Fruit fly (Drosophila melanogaster) whole organism, embryonic: ENCODE data around the gene Cyp312a1.

Experiments used
- CG1024 ChIP-seq: fragments of 200-800 bp; sonication (Bioruptor generic); IDR thresholded peaks from 2 replicates; pipeline ENCODE4 v1.3.6; 2022; ENCODE audit warnings: missing biosample characterization, missing genetic modification characterization
- CG10321 ChIP-seq: fragments of 200-800 bp; sonication (Bioruptor generic); IDR thresholded peaks from 2 replicates; pipeline ENCODE4 v1.3.6; 2022; ENCODE audit warnings: missing biosample characterization, missing genetic modification characterization
- CG10366 ChIP-seq: fragments of 200-800 bp; sonication (Bioruptor generic); IDR thresholded peaks from 2 replicates; pipeline ENCODE4 v1.3.6; 2022; ENCODE audit warnings: missing biosample characterization, missing genetic modification characterization
- CG10654 ChIP-seq: fragments of 200-800 bp; sonication (Bioruptor generic); optimal IDR thresholded peaks from 2 replicates; lab custom pipeline; 2016; ENCODE audit warnings: missing biosample characterization, missing genetic modification characterization
- CG10979 ChIP-seq: fragments of 200-800 bp; sonication (Bioruptor generic); optimal IDR thresholded peaks from 2 replicates; lab custom pipeline; 2018; ENCODE audit warnings: missing biosample characterization, mild to moderate bottlenecking, missing genetic modification characterization, moderate library complexity
- CG12769 ChIP-seq: fragments of 200-800 bp; sonication (Bioruptor generic); optimal IDR thresholded peaks from 2 replicates; lab custom pipeline; 2019; ENCODE audit warnings: missing biosample characterization, mild to moderate bottlenecking, missing genetic modification characterization, moderate library complexity
- CG13775 ChIP-seq: fragments of 200-800 bp; sonication (Bioruptor generic); optimal IDR thresholded peaks from 3 replicates; lab custom pipeline; 2017; ENCODE audit warnings: missing biosample characterization, mild to moderate bottlenecking, missing genetic modification characterization
- CG15514 ChIP-seq: fragments of 200-800 bp; sonication (Bioruptor generic); optimal IDR thresholded peaks from 3 replicates; lab custom pipeline; 2017; ENCODE audit warnings: missing biosample characterization, missing genetic modification characterization, mild to moderate bottlenecking, moderate library complexity, missing genetic modification reagents
- CG16815 ChIP-seq: fragments of 200-800 bp; sonication (Bioruptor generic); optimal IDR thresholded peaks from 3 replicates; lab custom pipeline; 2017; ENCODE audit warnings: missing biosample characterization, mild to moderate bottlenecking, missing genetic modification characterization
- CG17912 ChIP-seq: fragments of 200-800 bp; sonication (Bioruptor generic); optimal IDR thresholded peaks from 2 replicates; lab custom pipeline; 2018; ENCODE audit warnings: missing biosample characterization, mild to moderate bottlenecking, missing genetic modification characterization
- CG34224 ChIP-seq: fragments of 200-800 bp; sonication (Bioruptor generic); IDR thresholded peaks from 3 replicates; pipeline ENCODE4 v1.3.6; 2022; ENCODE audit warnings: missing biosample characterization, missing genetic modification characterization; ENCODE audit not compliant: partially characterized antibody
- CG5953 ChIP-seq: fragments of 200-800 bp; sonication (Bioruptor generic); IDR thresholded peaks from 2 replicates; pipeline ENCODE4 v1.3.6; 2022; ENCODE audit warnings: missing biosample characterization, missing genetic modification characterization
- CG6683 ChIP-seq: fragments of 200-800 bp; sonication (Bioruptor generic); optimal IDR thresholded peaks from 2 replicates; lab custom pipeline; 2017; ENCODE audit warnings: missing biosample characterization, mild to moderate bottlenecking, missing genetic modification characterization, missing genetic modification reagents
- CG6765 ChIP-seq: fragments of 200-800 bp; sonication (Bioruptor generic); optimal IDR thresholded peaks from 3 replicates; lab custom pipeline; 2017; ENCODE audit warnings: missing biosample characterization, mild to moderate bottlenecking, missing genetic modification characterization
- Camta ChIP-seq: fragments of 200-800 bp; sonication (Bioruptor generic); optimal IDR thresholded peaks from 2 replicates; lab custom pipeline; 2016; ENCODE audit warnings: missing biosample characterization, missing genetic modification characterization
- D19B ChIP-seq: fragments of 200-800 bp; sonication (Bioruptor generic); optimal IDR thresholded peaks from 2 replicates; lab custom pipeline; 2017; ENCODE audit warnings: missing biosample characterization, mild to moderate bottlenecking, missing genetic modification characterization
- H2.0 ChIP-seq: fragments of 200-800 bp; sonication (Bioruptor generic); IDR thresholded peaks from 2 replicates; pipeline ENCODE4 v1.3.6; 2022; ENCODE audit warnings: missing biosample characterization, missing genetic modification characterization
- HLH54F ChIP-seq: fragments of 200-800 bp; sonication (Bioruptor generic); optimal IDR thresholded peaks from 3 replicates; lab custom pipeline; 2016; ENCODE audit warnings: missing biosample characterization, missing genetic modification characterization
- Hr51 ChIP-seq, 2 experiments: fragments of 200-800 bp; sonication (Bioruptor generic); optimal IDR thresholded peaks; 2 replicates in 1 of 2; 3 replicates in 1 of 2; lab custom pipeline; 2016 to 2018; ENCODE audit warnings: missing biosample characterization in 2 of 2, missing genetic modification characterization in 2 of 2, mild to moderate bottlenecking in 1 of 2, moderate library complexity in 1 of 2
- Hsf ChIP-seq: fragments of 200-800 bp; sonication (Bioruptor generic); optimal IDR thresholded peaks from 3 replicates; lab custom pipeline; 2016; ENCODE audit warnings: missing biosample characterization, missing genetic modification characterization
- Lim3 ChIP-seq: fragments of 200-800 bp; sonication (Bioruptor generic); IDR thresholded peaks from 2 replicates; pipeline ENCODE4 v1.3.6; 2022; ENCODE audit warnings: missing biosample characterization, missing genetic modification characterization
- Med ChIP-seq: fragments of 200-800 bp; sonication (Bioruptor generic); peaks from one replicate; lab custom pipeline; 2016; ENCODE audit warnings: missing biosample characterization, missing genetic modification characterization, mild to moderate bottlenecking, inconsistent platforms, moderate library complexity
- Oaz ChIP-seq: fragments of 200-800 bp; sonication (Bioruptor generic); IDR thresholded peaks from 2 replicates; pipeline ENCODE4 v1.3.6; 2022; ENCODE audit warnings: missing biosample characterization, missing genetic modification characterization
- Sry-δ ChIP-seq: fragments of 200-800 bp; sonication (Bioruptor generic); optimal IDR thresholded peaks from 2 replicates; lab custom pipeline; 2016; ENCODE audit warnings: missing biosample characterization, missing genetic modification characterization
- Xrp1 ChIP-seq: fragments of 200-800 bp; sonication (Bioruptor generic); IDR thresholded peaks from 2 replicates; pipeline ENCODE4 v1.3.6; 2022; ENCODE audit warnings: missing biosample characterization, missing genetic modification characterization
- ara ChIP-seq: fragments of 200-800 bp; sonication (Bioruptor generic); IDR thresholded peaks from 2 replicates; pipeline ENCODE4 v1.3.6; 2022; ENCODE audit warnings: missing biosample characterization, missing genetic modification characterization
- az2 ChIP-seq: fragments of 200-800 bp; sonication (Bioruptor generic); optimal IDR thresholded peaks from 3 replicates; lab custom pipeline; 2016; ENCODE audit warnings: missing biosample characterization, missing genetic modification characterization
- btn ChIP-seq: fragments of 200-800 bp; sonication (Bioruptor generic); optimal IDR thresholded peaks from 2 replicates; lab custom pipeline; 2016; ENCODE audit warnings: missing biosample characterization, missing genetic modification characterization
- cas ChIP-seq: fragments of 200-800 bp; sonication (Bioruptor generic); IDR thresholded peaks from 2 replicates; pipeline ENCODE4 v1.3.6; 2022; ENCODE audit warnings: missing biosample characterization, missing genetic modification characterization
- caup ChIP-seq: fragments of 200-800 bp; sonication (Bioruptor generic); optimal IDR thresholded peaks from 3 replicates; lab custom pipeline; 2017; ENCODE audit warnings: missing biosample characterization, mild to moderate bottlenecking, missing genetic modification characterization, moderate library complexity; ENCODE audit not compliant: severe bottlenecking
- dpn ChIP-seq, 2 experiments: fragments of 200-800 bp; sonication (Bioruptor generic); optimal IDR thresholded peaks; 3 replicates each; lab custom pipeline; 2016; ENCODE audit warnings: missing biosample characterization in 2 of 2, missing genetic modification characterization in 2 of 2
- ems ChIP-seq: fragments of 200-800 bp; sonication (Bioruptor generic); optimal IDR thresholded peaks from 3 replicates; lab custom pipeline; 2016; ENCODE audit warnings: missing biosample characterization, missing genetic modification characterization
- h ChIP-seq: fragments of >200 bp; optimal IDR thresholded peaks from 2 replicates; lab custom pipeline; 2017
- jigr1 ChIP-seq: fragments of 200-800 bp; sonication (Bioruptor generic); IDR thresholded peaks from 3 replicates; pipeline ENCODE4 v1.3.6; 2022; ENCODE audit warnings: missing biosample characterization, missing genetic modification characterization
- klu ChIP-seq: fragments of 200-800 bp; sonication (Bioruptor generic); IDR thresholded peaks from 2 replicates; pipeline ENCODE4 v1.3.6; 2022; ENCODE audit warnings: missing biosample characterization, missing genetic modification characterization
- oc ChIP-seq: fragments of 200-800 bp; sonication (Bioruptor generic); optimal IDR thresholded peaks from 2 replicates; lab custom pipeline; 2018; ENCODE audit warnings: missing biosample characterization, mild to moderate bottlenecking, missing genetic modification characterization, moderate library complexity
- odd ChIP-seq: fragments of 200-800 bp; sonication (Bioruptor generic); optimal IDR thresholded peaks from 2 replicates; lab custom pipeline; 2017; ENCODE audit warnings: missing biosample characterization, mild to moderate bottlenecking, missing genetic modification characterization
- onecut ChIP-seq: fragments of 200-800 bp; sonication (Bioruptor generic); IDR thresholded peaks from 2 replicates; pipeline ENCODE4 v1.3.6; 2022; ENCODE audit warnings: missing biosample characterization, missing genetic modification characterization
- pb ChIP-seq: fragments of 200-800 bp; sonication (Bioruptor generic); optimal IDR thresholded peaks from 3 replicates; lab custom pipeline; 2016; ENCODE audit warnings: missing biosample characterization, missing genetic modification characterization
- phol ChIP-seq: fragments of 200-800 bp; sonication (Bioruptor generic); optimal IDR thresholded peaks from 3 replicates; lab custom pipeline; 2018; ENCODE audit warnings: missing biosample characterization, mild to moderate bottlenecking, missing genetic modification characterization, moderate library complexity
- pros ChIP-seq: fragments of 200-800 bp; sonication (Bioruptor generic); optimal IDR thresholded peaks from 3 replicates; lab custom pipeline; 2019; ENCODE audit warnings: missing biosample characterization, mild to moderate bottlenecking, missing genetic modification characterization, moderate library complexity
- pzg ChIP-seq: fragments of 200-800 bp; sonication (Bioruptor generic); optimal IDR thresholded peaks from 3 replicates; lab custom pipeline; 2018; ENCODE audit warnings: missing biosample characterization, mild to moderate bottlenecking, missing genetic modification characterization, moderate library complexity
- scrt ChIP-seq: fragments of 200-800 bp; sonication (Bioruptor generic); optimal IDR thresholded peaks from 2 replicates; lab custom pipeline; 2018; ENCODE audit warnings: missing biosample characterization, mild to moderate bottlenecking, missing genetic modification characterization, moderate library complexity
- sd ChIP-seq: fragments of 200-800 bp; sonication (Bioruptor generic); optimal IDR thresholded peaks from 3 replicates; lab custom pipeline; 2018; ENCODE audit warnings: missing biosample characterization, mild to moderate bottlenecking, missing genetic modification characterization, moderate library complexity
- seq ChIP-seq: fragments of 200-800 bp; sonication (Bioruptor generic); IDR thresholded peaks from 2 replicates; pipeline ENCODE4 v1.3.6; 2022; ENCODE audit warnings: missing biosample characterization, missing genetic modification characterization
- slou ChIP-seq: fragments of 200-800 bp; sonication (Bioruptor generic); optimal IDR thresholded peaks from 3 replicates; lab custom pipeline; 2016; ENCODE audit warnings: missing biosample characterization, missing genetic modification characterization
- tin ChIP-seq: fragments of 200-800 bp; sonication (Bioruptor generic); optimal IDR thresholded peaks from 3 replicates; lab custom pipeline; 2016; ENCODE audit warnings: missing biosample characterization, missing genetic modification characterization
- tio ChIP-seq: fragments of 200-800 bp; sonication (Bioruptor generic); optimal IDR thresholded peaks from 2 replicates; lab custom pipeline; 2017; ENCODE audit warnings: missing biosample characterization, missing genetic modification characterization, inconsistent platforms
- zfh1 ChIP-seq: fragments of 200-800 bp; sonication (Bioruptor generic); IDR thresholded peaks from 3 replicates; pipeline ENCODE4 v1.3.6; 2022; ENCODE audit warnings: missing biosample characterization, missing genetic modification characterization

The Cyp312a1 gene

dm6 chr3L:18114038-18114926 is 18.2 kb downstream of the Cyp312a1 start (continued):
- TF ChIP-seq scrt (no peak), phol (tag; lab: Kevin White, UChicago) (peak; percentile 61), slou (no peak), Oaz (GFP tag; lab: Robert Waterston, UW) (0 out of 2 replicates have a peak, but pooled peaks have one; percentile 19), CG10979 (tag; lab: Kevin White, UChicago) (no peak), ems (GFP tag; lab: Kevin White, UChicago) (peak; percentile 3), seq (peak; percentile 75), CG12769 (tag; lab: Kevin White, UChicago) (peak; percentile 48), Hsf (GFP tag; lab: Kevin White, UChicago) (peak; percentile 28), pros (no peak), HLH54F (GFP tag; lab: Kevin White, UChicago) (no peak), cas (GFP tag; lab: Robert Waterston, UW) (no peak), pb (peak; percentile 59), jigr1 (GFP tag; lab: Robert Waterston, UW) (no peak), D19B (GFP tag; lab: Kevin White, UChicago) (no peak), CG10321 (GFP tag; lab: Robert Waterston, UW) (no peak), CG15514 (GFP tag; lab: Kevin White, UChicago) (peak; percentile 87), CG5953 (GFP tag; lab: Robert Waterston, UW) (peak; percentile 62; the same call in 1 of the 2 replicates), CG6765 (peak; percentile 61), ara (GFP tag; lab: Robert Waterston, UW) (no peak), zfh1 (peak; percentile 45; the same call in 1 of the 3 replicates), h (lab: Kevin White, UChicago) (no peak), sd (tag; lab: Kevin White, UChicago) (peak; percentile 52), klu (GFP tag; lab: Robert Waterston, UW) (no peak), odd (no peak), Med (GFP tag; lab: Kevin White, UChicago) (peak; percentile 92), CG10654 (peak; percentile 21), H2.0 (GFP tag; lab: Robert Waterston, UW) (peak; percentile 52), Sry-δ (GFP tag; lab: Kevin White, UChicago) (peak; percentile 24), tio (GFP tag; lab: Kevin White, UChicago) (no peak), CG13775 (GFP tag; lab: Kevin White, UChicago) (no peak), CG34224 (GFP tag; lab: Robert Waterston, UW) (no peak), CG10366 (no peak; the same call in 1 of the 2 replicates), CG6683 (GFP tag; lab: Kevin White, UChicago) (no peak), onecut (GFP tag; lab: Robert Waterston, UW) (peak; percentile 74), CG17912 (GFP tag; lab: Kevin White, UChicago) (peak; percentile 15), CG1024 (GFP tag; lab: Robert Waterston, UW) (no peak), Lim3 (GFP tag; lab: Robert Waterston, UW) (no peak), Camta (peak; percentile 22), pzg (GFP tag; lab: Kevin White, UChicago) (peak; percentile 5), Xrp1 (GFP tag; lab: Robert Waterston, UW) (peak; percentile 34; the same call in 1 of the 2 replicates), caup (GFP tag; lab: Kevin White, UChicago) (peak; percentile 75), Hr51 (GFP tag; optimal IDR thresholded peaks at IDR 0.05; lab: Kevin White, UChicago) (peak in 1 of 2 experiments; percentile 82), tin (GFP tag; lab: Kevin White, UChicago) (peak; percentile 24), btn (GFP tag; lab: Kevin White, UChicago) (peak; percentile 64), CG16815 (no peak), oc (tag; lab: Kevin White, UChicago) (no peak), dpn (GFP tag; optimal IDR thresholded peaks at IDR 0.05; lab: Kevin White, UChicago) (no peak), az2 (GFP tag; lab: Kevin White, UChicago) (no peak)
